Worm (Caenorhabditis elegans): ENCODE measurements around the gene mop-25.2.

Gene mop-25.2

DNA sequence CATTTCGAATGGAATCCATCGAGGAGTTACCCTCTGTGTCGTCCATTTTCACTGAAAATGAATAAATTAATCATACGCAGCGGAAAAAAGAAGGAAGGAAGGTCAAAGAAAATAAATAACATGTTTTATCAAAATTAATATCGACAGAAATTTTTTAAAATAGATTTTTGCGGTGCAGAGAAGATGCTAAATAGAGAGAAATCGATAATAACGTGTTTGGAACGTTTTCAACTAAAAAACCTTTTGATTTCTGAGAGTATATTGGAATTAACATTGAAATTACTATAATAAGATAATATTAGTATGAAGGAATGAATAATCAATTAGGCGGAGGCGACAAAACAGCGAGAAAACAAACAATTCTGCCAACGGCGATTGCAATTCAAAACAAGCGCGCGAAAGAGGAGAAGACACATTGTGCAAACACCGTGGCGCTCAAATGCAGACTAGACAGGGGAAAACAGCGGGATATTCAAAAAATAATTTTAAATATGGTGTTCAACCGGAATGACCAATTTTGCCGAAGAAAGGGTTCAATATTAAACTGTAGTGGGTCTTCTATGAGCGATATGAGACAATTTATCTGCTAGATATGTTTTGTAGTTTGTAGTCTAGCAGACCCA lies 13.0 kb upstream of the mop-25.2 start, which contains the start of gene wee-1.3 (continued):
- TF ChIP-seq ceh-100 (GFP tag; IDR thresholded peaks at IDR 0.05) (peak; percentile 22; the same call in 1 of the 2 replicates), ccch-3 (GFP tag; optimal IDR thresholded peaks at IDR 0.05) (no peak), cebp-1 (GFP tag; IDR thresholded peaks at IDR 0.05) (no peak), cebp-1 (tag; optimal IDR thresholded peaks at IDR 0.05) (peak; percentile 56), madf-6 (GFP tag; IDR thresholded peaks at IDR 0.05) (peak; percentile 78), mel-28 (tag; optimal IDR thresholded peaks at IDR 0.05; ENCODE audit: borderline replicate concordance) (no peak), lin-26 (GFP tag; IDR thresholded peaks at IDR 0.05) (no peak), hmg-1.2 (GFP tag; IDR thresholded peaks at IDR 0.05) (peak; percentile 65), ceh-40 (GFP tag; IDR thresholded peaks at IDR 0.05) (no peak), ztf-6 (GFP tag; IDR thresholded peaks at IDR 0.05) (no peak), dox-1 (GFP tag; IDR thresholded peaks at IDR 0.05) (peak; percentile 65), F55B11.4 (tag; optimal IDR thresholded peaks at IDR 0.05; ENCODE audit: borderline replicate concordance, insufficient read depth) (no peak), F23B12.7 (tag; optimal IDR thresholded peaks at IDR 0.05; ENCODE audit: insufficient read depth) (peak; percentile 26), B0336.3 (GFP tag; IDR thresholded peaks at IDR 0.05) (peak; percentile 37; the same call in 1 of the 2 replicates), F22D6.2 (tag; optimal IDR thresholded peaks at IDR 0.05) (no peak), pbrm-1 (GFP tag; IDR thresholded peaks at IDR 0.05) (peak; percentile 55; the same call in 1 of the 2 replicates), F33H1.4 (GFP tag; IDR thresholded peaks at IDR 0.05) (peak; percentile 54), ztf-28 (GFP tag; IDR thresholded peaks at IDR 0.05) (no peak), ztf-22 (GFP tag; optimal IDR thresholded peaks at IDR 0.05) (no peak), let-526 (GFP tag; IDR thresholded peaks at IDR 0.05) (no peak), egl-18 (GFP tag; IDR thresholded peaks at IDR 0.05) (no peak), tbp1 (GFP tag; optimal IDR thresholded peaks at IDR 0.05) (peak; percentile 59), somi-1 (GFP tag; optimal IDR thresholded peaks at IDR 0.05) (no peak), attf-5 (GFP tag; optimal IDR thresholded peaks at IDR 0.05) (peak; percentile 68), attf-3 (GFP tag; conservative IDR thresholded peaks at IDR 0.05) (peak; percentile 70; the same call in 1 of the 2 replicates), madf-8 (GFP tag; conservative IDR thresholded peaks at IDR 0.05) (peak; percentile 49), F57A8.1 (GFP tag; optimal IDR thresholded peaks at IDR 0.05) (no peak), F37B4.10 (GFP tag; IDR thresholded peaks at IDR 0.05) (no peak), ceh-27 (GFP tag; optimal IDR thresholded peaks at IDR 0.05) (peak; percentile 48), dpl-1 (GFP tag; optimal IDR thresholded peaks at IDR 0.05) (peak; percentile 93), unc-62 (GFP tag; optimal IDR thresholded peaks at IDR 0.05) (no peak), athp-1 (tag; optimal IDR thresholded peaks at IDR 0.05) (peak; percentile 6), Y56A3A.18 (GFP tag; IDR thresholded peaks at IDR 0.05) (no peak), ztf-3 (GFP tag; optimal IDR thresholded peaks at IDR 0.05) (no peak), lin-40 (tag; optimal IDR thresholded peaks at IDR 0.05) (peak; percentile 52), lin-54 (GFP tag; optimal IDR thresholded peaks at IDR 0.05) (peak; percentile 98), attf-6 (GFP tag; IDR thresholded peaks at IDR 0.05) (no peak), bed-1 (GFP tag; IDR thresholded peaks at IDR 0.05) (no peak), ceh-91 (GFP tag; IDR thresholded peaks at IDR 0.05) (peak; percentile 48; the same call in 1 of the 2 replicates), C06A6.2 (GFP tag; conservative IDR thresholded peaks at IDR 0.05) (no peak), lsy-27 (tag; optimal IDR thresholded peaks at IDR 0.05; ENCODE audit: borderline replicate concordance, insufficient read depth) (no peak), aptf-2 (GFP tag; conservative IDR thresholded peaks at IDR 0.05) (no peak), K12H6.12 (tag; optimal IDR thresholded peaks at IDR 0.05) (peak; percentile 17), nfyb-1 (GFP tag; IDR thresholded peaks at IDR 0.05) (peak; percentile 44; the same call in 1 of the 2 replicates), hlh-12 (tag; optimal IDR thresholded peaks at IDR 0.05) (no peak), tlf-1 (GFP tag; optimal IDR thresholded peaks at IDR 0.05) (no peak), nhr-179 (tag; optimal IDR thresholded peaks at IDR 0.05) (no peak), snpc-1.3 (tag; optimal IDR thresholded peaks at IDR 0.05; ENCODE audit: insufficient read depth) (no peak)
